Worm (Caenorhabditis elegans) whole organism, early embryonic: ENCODE data around the gene sri-57.
"Not testable (repeated sequence)": the region's sequence is repeated elsewhere in the genome, so short reads cannot be mapped to it uniquely, and the experiment has no call there.

Experiments used
- B0310.2 ChIP-seq: sonication (generic microtip); optimal IDR thresholded peaks from 2 replicates; lab custom pipeline; 2016; ENCODE audit warnings: mild to moderate bottlenecking, missing genetic modification characterization, missing compliant biosample characterization
- aly-1 ChIP-seq: sonication (generic microtip); optimal IDR thresholded peaks from 2 replicates; lab custom pipeline; 2016; ENCODE audit warnings: missing genetic modification characterization, missing compliant biosample characterization
- ama-1 ChIP-seq: fragments of 150-350 bp; optimal IDR thresholded peaks from 2 replicates; lab custom pipeline; 2014
- ceh-36 ChIP-seq: sonication (generic microtip); optimal IDR thresholded peaks from 2 replicates; lab custom pipeline; 2016; ENCODE audit warnings: missing genetic modification characterization, inconsistent platforms, missing compliant biosample characterization
- ets-7 ChIP-seq: sonication (generic microtip); optimal IDR thresholded peaks from 2 replicates; lab custom pipeline; 2016; ENCODE audit warnings: missing genotype, missing genetic modification characterization, missing compliant biosample characterization
- hmg-4 ChIP-seq: fragments of 200-800 bp; sonication (Bioruptor generic); optimal IDR thresholded peaks from 2 replicates; lab custom pipeline; 2018; ENCODE audit warnings: mild to moderate bottlenecking, missing genetic modification characterization, missing compliant biosample characterization
- scrt-1 ChIP-seq: fragments of 200-800 bp; sonication (Bioruptor generic); IDR thresholded peaks from 2 replicates; pipeline ENCODE4 v1.3.6; 2022; ENCODE audit warnings: missing genetic modification characterization, missing compliant biosample characterization
- sea-1 ChIP-seq: fragments of 200-800 bp; sonication (Bioruptor generic); conservative IDR thresholded peaks from 2 replicates; pipeline ENCODE4 v1.3.6; 2022; ENCODE audit warnings: missing genetic modification characterization, missing compliant biosample characterization
- tbx-11 ChIP-seq: fragments of 200-800 bp; sonication (Bioruptor generic); IDR thresholded peaks from 2 replicates; pipeline ENCODE4 v1.3.6; 2022; ENCODE audit warnings: missing genetic modification characterization, missing compliant biosample characterization

- TF ChIP-seq B0310.2 (tag; lab: Kevin White, UChicago); aly-1 (tag; lab: Kevin White, UChicago); ets-7 (tag; lab: Kevin White, UChicago); tbx-11; ama-1 (lab: Kevin White, UChicago); scrt-1 (GFP tag; lab: Robert Waterston, UW); sea-1 (GFP tag; lab: Robert Waterston, UW); hmg-4 (GFP tag; lab: Kevin White, UChicago); ceh-36 (tag; lab: Kevin White, UChicago): not testable (repeated sequence)
Measured at ce11 chrII:2665081-2665480, 7.1 kb downstream of the sri-57 start, which contains the start of gene F22E5.2.
